Fruit fly (Drosophila melanogaster) Kc167 (cell line): ENCODE measurements around the gene CG42489.

Experiments
- Myc ChIP-seq: fragments of >200 bp; optimal IDR thresholded peaks from 2 replicates; lab custom pipeline; 2017; ENCODE audit warnings: missing external identifiers
- Sin3A ChIP-seq: fragments of >200 bp; optimal IDR thresholded peaks from 2 replicates; lab custom pipeline; 2018; ENCODE audit warnings: missing external identifiers
- h ChIP-seq: fragments of >200 bp; optimal IDR thresholded peaks from 3 replicates; lab custom pipeline; 2018; ENCODE audit warnings: missing external identifiers
- insv ChIP-seq: fragments of >200 bp; optimal IDR thresholded peaks from 3 replicates; lab custom pipeline; 2018; ENCODE audit warnings: missing external identifiers
- psq ChIP-seq: fragments of >200 bp; optimal IDR thresholded peaks from 2 replicates; lab custom pipeline; 2017; ENCODE audit warnings: missing external identifiers
- ttk ChIP-seq: sonication (Bioruptor generic); optimal IDR thresholded peaks from 2 replicates; lab custom pipeline; 2017; ENCODE audit warnings: missing external identifiers

DNA sequence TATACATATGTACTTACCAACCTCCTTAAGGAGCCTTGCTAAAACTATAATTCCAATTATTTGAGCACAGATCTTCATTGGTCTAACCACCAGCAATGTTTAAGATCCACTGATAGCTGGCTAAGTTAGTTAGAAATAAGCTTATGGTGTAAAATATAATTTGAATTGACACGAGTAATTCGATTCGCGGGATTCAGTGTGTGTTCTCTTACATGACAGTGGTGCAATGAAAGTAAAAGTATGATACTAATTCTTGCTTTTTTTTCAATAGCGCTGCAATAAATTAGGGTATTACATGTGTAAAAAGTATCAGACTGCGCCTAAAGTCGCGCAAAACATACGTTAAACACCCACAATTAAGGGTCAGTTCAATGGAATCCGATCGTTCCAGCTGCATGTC, 25.4 kb upstream of the CG42489 start, which contains the start of gene CG33325:
- TF ChIP-seq psq (lab: Kevin White, UChicago) (no peak), ttk (no peak), insv (lab: Kevin White, UChicago) (no peak), Myc (lab: Kevin White, UChicago) (no peak), h (no peak), Sin3A (lab: Kevin White, UChicago) (no peak)
